Fruit fly (Drosophila melanogaster): ENCODE data around the gene CG42537.

DNA sequence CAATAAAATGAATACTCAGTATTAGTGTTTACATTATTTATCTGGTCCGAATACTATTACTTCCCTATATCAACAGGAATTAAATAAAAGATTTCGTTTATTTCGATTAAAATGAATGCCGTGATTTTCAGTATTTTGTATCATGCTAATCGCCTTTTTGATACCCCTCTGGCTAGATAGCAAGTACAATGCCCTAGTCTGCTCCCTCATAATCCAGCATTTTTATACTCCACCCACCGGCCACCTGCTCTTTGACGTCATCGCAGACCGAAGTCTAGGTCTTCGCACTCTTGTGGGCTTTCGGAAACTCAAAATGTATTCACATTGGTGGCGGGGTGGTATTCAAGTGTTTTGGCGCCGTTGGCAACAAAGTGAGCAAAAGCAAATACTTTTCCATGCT lies 26.1 kb downstream of the CG42537 start:
- TF ChIP-seq CTCF (optimal IDR thresholded peaks at IDR 0.05) (no peak), CG8478 (optimal IDR thresholded peaks at IDR 0.05) (no peak)

All from S2 (cell line).